Worm (Caenorhabditis elegans) whole organism, late embryonic: ENCODE results near the gene F35B3.3.

ENCODE experiments used
- ama-1 ChIP-seq: fragments of 150-350 bp; optimal IDR thresholded peaks from 2 replicates; lab custom pipeline; 2014
- ceh-30 ChIP-seq: fragments of 150-350 bp; optimal IDR thresholded peaks from 2 replicates; lab custom pipeline; 2014; ENCODE audit warnings: missing biosample characterization, missing genetic modification characterization
- ets-4 ChIP-seq: sonication (generic microtip); optimal IDR thresholded peaks from 2 replicates; lab custom pipeline; 2016; ENCODE audit warnings: missing genetic modification characterization, missing compliant biosample characterization
- fkh-10 ChIP-seq: fragments of 150-350 bp; optimal IDR thresholded peaks from 2 replicates; lab custom pipeline; 2014; ENCODE audit warnings: missing biosample characterization, missing genetic modification reagents, missing genetic modification characterization
- madf-2 ChIP-seq: sonication (generic microtip); optimal IDR thresholded peaks from 2 replicates; lab custom pipeline; 2017; ENCODE audit warnings: missing genetic modification characterization, missing compliant biosample characterization
- pqm-1 ChIP-seq: sonication (generic microtip); optimal IDR thresholded peaks from 2 replicates; lab custom pipeline; 2016; ENCODE audit warnings: missing genetic modification characterization, missing compliant biosample characterization
- ref-2 ChIP-seq: sonication (generic microtip); optimal IDR thresholded peaks from 2 replicates; lab custom pipeline; 2016; ENCODE audit warnings: missing genetic modification characterization, missing compliant biosample characterization
- tbx-2 ChIP-seq: sonication (generic microtip); optimal IDR thresholded peaks from 2 replicates; lab custom pipeline; 2016; ENCODE audit warnings: missing genetic modification characterization, missing compliant biosample characterization
- unc-42 ChIP-seq: sonication (generic microtip); optimal IDR thresholded peaks from 2 replicates; lab custom pipeline; 2016; ENCODE audit warnings: missing genotype, missing genetic modification characterization, missing compliant biosample characterization
- unc-55 ChIP-seq: sonication (generic microtip); optimal IDR thresholded peaks from 2 replicates; lab custom pipeline; 2017; ENCODE audit warnings: missing biosample characterization, missing genetic modification reagents, missing genetic modification characterization

ce11 chrX:17062165-17062564 lies 48.9 kb downstream of the F35B3.3 start:
- TF ChIP-seq pqm-1: no peak
- TF ChIP-seq ets-4 (tag; lab: Kevin White, UChicago): no peak
- no peak for TF ChIP-seq ceh-30 (tag; lab: Kevin White, UChicago)
- no peak for TF ChIP-seq ref-2 (tag; lab: Kevin White, UChicago)
- TF ChIP-seq unc-55 (GFP tag; lab: Kevin White, UChicago): no peak
- TF ChIP-seq unc-42 (tag; lab: Kevin White, UChicago): no peak
- TF ChIP-seq madf-2 (tag; lab: Kevin White, UChicago): no peak
- no peak for TF ChIP-seq ama-1 (lab: Kevin White, UChicago)
- TF ChIP-seq tbx-2: no peak
- TF ChIP-seq fkh-10 (GFP tag; lab: Kevin White, UChicago): no peak
